Worm (Caenorhabditis elegans): ENCODE measurements around the gene lir-2.

The lir-2 gene

DNA sequence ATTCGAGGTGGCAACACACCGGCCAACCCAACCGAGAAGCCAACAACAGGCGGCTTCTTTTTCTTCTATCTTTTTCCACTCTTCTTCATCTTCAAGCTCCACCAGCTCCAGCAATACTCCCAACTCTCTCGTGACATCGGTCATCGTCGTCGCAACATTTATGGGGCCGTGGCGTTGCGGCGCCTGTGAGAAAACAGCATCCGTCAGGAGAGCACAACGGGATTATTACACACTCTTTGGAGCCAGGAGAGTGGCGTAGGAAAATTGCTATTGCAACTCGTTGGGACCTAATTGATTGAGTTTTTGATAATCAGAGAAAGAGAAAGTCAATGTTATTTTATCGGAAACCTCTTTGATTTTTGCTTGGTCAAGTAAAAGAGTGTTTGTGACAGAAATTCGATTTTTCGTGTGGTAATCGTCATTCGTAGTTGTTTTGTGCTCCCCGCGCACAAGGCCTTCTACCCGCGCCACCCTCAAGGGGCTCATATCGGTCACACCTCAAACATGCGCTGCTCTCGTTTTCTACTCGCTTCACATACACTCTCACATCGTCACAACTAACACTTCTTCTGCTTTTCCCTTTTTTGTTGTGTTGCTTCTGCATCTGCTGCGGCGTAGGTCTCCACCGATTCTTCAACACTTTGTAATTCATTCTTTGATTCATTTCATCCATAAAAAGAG is 26.8 kb upstream of the lir-2 start (continued):
- TF ChIP-seq dpl-1 (GFP tag; optimal IDR thresholded peaks at IDR 0.05) (no peak), jun-1 (tag; optimal IDR thresholded peaks at IDR 0.05) (no peak), nhr-237 (tag; optimal IDR thresholded peaks at IDR 0.05) (no peak), ceh-88 (GFP tag; IDR thresholded peaks at IDR 0.05) (no peak), fkh-10 (GFP tag; optimal IDR thresholded peaks at IDR 0.05) (no peak), ceh-90 (tag; optimal IDR thresholded peaks at IDR 0.05) (no peak), irx-1 (tag; optimal IDR thresholded peaks at IDR 0.05) (no peak), sup-37 (GFP tag; optimal IDR thresholded peaks at IDR 0.05) (no peak), egl-13 (tag; optimal IDR thresholded peaks at IDR 0.05) (no peak), nhr-20 (tag; optimal IDR thresholded peaks at IDR 0.05) (peak; percentile 37), Y116A8C.19 (tag; optimal IDR thresholded peaks at IDR 0.05; ENCODE audit: borderline replicate concordance) (no peak), pqm-1 (tag; optimal IDR thresholded peaks at IDR 0.05) (no peak), ceh-82 (tag; optimal IDR thresholded peaks at IDR 0.05) (no peak), aha-1 (tag; optimal IDR thresholded peaks at IDR 0.05) (no peak), nhr-90 (tag; optimal IDR thresholded peaks at IDR 0.05; ENCODE audit: poor library complexity) (no peak), nhr-28 (tag; optimal IDR thresholded peaks at IDR 0.05) (no peak), fos-1 (tag; optimal IDR thresholded peaks at IDR 0.05) (no peak), ztf-11 (tag; optimal IDR thresholded peaks at IDR 0.05) (no peak), lir-3 (tag; optimal IDR thresholded peaks at IDR 0.05; ENCODE audit: poor library complexity) (no peak), ztf-4 (tag; optimal IDR thresholded peaks at IDR 0.05) (no peak), snu-23 (GFP tag; optimal IDR thresholded peaks at IDR 0.05) (peak; percentile 34), skn-1 (tag; optimal IDR thresholded peaks at IDR 0.05) (no peak), efl-1 (optimal IDR thresholded peaks at IDR 0.05) (peak in 1 of 2 experiments; percentile 18), efl-1 (GFP tag; optimal IDR thresholded peaks at IDR 0.05 in 1 of 2) (peak in 1 of 2 experiments; percentile 84), blmp-1 (tag; optimal IDR thresholded peaks at IDR 0.05) (no peak), tlp-1 (tag; optimal IDR thresholded peaks at IDR 0.05) (no peak), mdl-1 (tag; optimal IDR thresholded peaks at IDR 0.05) (no peak), vab-15 (tag; optimal IDR thresholded peaks at IDR 0.05) (no peak), nhr-47 (tag; optimal IDR thresholded peaks at IDR 0.05) (no peak), ama-1 (optimal IDR thresholded peaks at IDR 0.05) (no peak), sox-4 (tag; optimal IDR thresholded peaks at IDR 0.05) (no peak), nhr-71 (tag; optimal IDR thresholded peaks at IDR 0.05) (peak; percentile 78), hpl-2 (GFP tag; optimal IDR thresholded peaks at IDR 0.05) (no peak), sptf-1 (tag; optimal IDR thresholded peaks at IDR 0.05) (no peak), ceh-63 (GFP tag; optimal IDR thresholded peaks at IDR 0.05) (no peak), ets-5 (GFP tag; IDR thresholded peaks at IDR 0.05) (no peak), alr-1 (tag; optimal IDR thresholded peaks at IDR 0.05; ENCODE audit: borderline replicate concordance) (no peak), lin-35 (GFP tag; optimal IDR thresholded peaks at IDR 0.05) (no peak), zip-4 (GFP tag; optimal IDR thresholded peaks at IDR 0.05) (no peak), nhr-12 (tag; optimal IDR thresholded peaks at IDR 0.05) (no peak), rnt-1 (tag; optimal IDR thresholded peaks at IDR 0.05) (peak; percentile 79), fkh-4 (tag; optimal IDR thresholded peaks at IDR 0.05; ENCODE audit: borderline replicate concordance) (no peak), pag-3 (tag; optimal IDR thresholded peaks at IDR 0.05; ENCODE audit: borderline replicate concordance, insufficient read depth) (no peak), lin-39 (tag; optimal IDR thresholded peaks at IDR 0.05) (no peak), pax-3 (tag; optimal IDR thresholded peaks at IDR 0.05) (no peak), C16A3.4 (tag; optimal IDR thresholded peaks at IDR 0.05) (no peak), lin-14 (GFP tag; optimal IDR thresholded peaks at IDR 0.05) (peak; percentile 76)
